Fruit fly (Drosophila melanogaster): Measurements from ENCODE around the gene CG10154.
A peak's percentile ranks its signal among the peaks of the same experiment; 100 is the strongest.

CG10154 gene

DNA sequence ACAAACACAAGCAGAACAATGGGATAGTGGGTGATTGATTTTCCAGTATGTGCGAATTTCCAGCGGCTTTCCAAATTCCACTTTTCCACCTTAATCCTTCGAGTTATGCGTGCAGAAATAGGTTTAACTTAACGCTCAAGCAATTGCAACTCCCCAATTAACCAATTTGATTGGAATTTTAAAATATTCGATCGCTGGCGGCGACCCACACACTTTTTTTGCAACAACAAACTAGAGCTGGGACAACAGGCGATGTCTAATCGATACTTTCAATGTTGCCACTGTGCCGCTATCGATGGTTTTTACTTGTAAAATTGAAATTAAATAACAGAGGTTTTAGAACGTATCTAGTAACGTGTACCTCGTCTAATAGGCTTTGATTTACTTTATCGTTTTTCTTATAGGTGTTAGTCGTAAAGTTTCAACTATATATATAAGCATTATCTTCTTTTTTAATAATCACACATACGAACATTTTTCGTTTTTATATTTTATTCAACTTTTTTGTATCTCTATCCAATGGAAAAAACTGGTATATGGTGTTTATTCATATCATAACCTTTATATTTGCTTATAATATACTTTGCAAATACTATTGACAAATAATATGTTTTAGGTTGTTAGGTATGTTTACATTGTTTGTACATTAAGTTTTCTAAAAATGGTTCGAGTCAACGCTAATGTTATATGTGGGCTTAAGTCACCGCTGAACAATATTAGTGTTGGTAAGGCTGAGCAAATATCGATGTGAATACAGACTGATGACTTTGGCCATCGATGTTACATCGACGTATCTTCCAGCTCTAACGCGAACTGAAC, 49.3 kb upstream of the CG10154 start, which contains the start of the genes Abp1 and Tgi (continued):
- TF ChIP-seq Bdp1 (GFP tag; optimal IDR thresholded peaks at IDR 0.05) (no peak), CG11093 (GFP tag; IDR thresholded peaks at IDR 0.05) (no peak), CG33557 (GFP tag; optimal IDR thresholded peaks at IDR 0.05) (no peak), CG2678 (tag; optimal IDR thresholded peaks at IDR 0.05) (no peak), CG9215 (GFP tag; IDR thresholded peaks at IDR 0.05) (peak; percentile 51; the same call in 1 of the 2 replicates), crp (GFP tag; optimal IDR thresholded peaks at IDR 0.05) (no peak), cato (GFP tag; optimal IDR thresholded peaks at IDR 0.05; ENCODE audit: borderline replicate concordance) (no peak), Ets65A (GFP tag) (peak; percentile 86), PHDP (tag; optimal IDR thresholded peaks at IDR 0.05) (peak; percentile 53), tup (GFP tag; optimal IDR thresholded peaks at IDR 0.05) (no peak), H2.0 (GFP tag; IDR thresholded peaks at IDR 0.05) (no peak), ken (GFP tag; IDR thresholded peaks at IDR 0.05) (peak; percentile 73; the same call in 2 of the 3 replicates), gcm (GFP tag; optimal IDR thresholded peaks at IDR 0.05) (no peak), croc (GFP tag; conservative IDR thresholded peaks at IDR 0.05) (no peak), CG1603 (tag; optimal IDR thresholded peaks at IDR 0.05) (peak; percentile 75), dmrt99B (tag; optimal IDR thresholded peaks at IDR 0.05) (no peak), eve (GFP tag; optimal IDR thresholded peaks at IDR 0.05) (no peak), Sry-β (GFP tag; optimal IDR thresholded peaks at IDR 0.05) (no peak), Fer2 (tag; optimal IDR thresholded peaks at IDR 0.05) (no peak), bowl (GFP tag; IDR thresholded peaks at IDR 0.05) (no peak), Oaz (GFP tag; IDR thresholded peaks at IDR 0.05) (no peak), CG14860 (GFP tag; IDR thresholded peaks at IDR 0.05; ENCODE audit: partially characterized antibody) (peak; percentile 60), CG31224 (GFP tag; IDR thresholded peaks at IDR 0.05) (no peak), CG7372 (GFP tag; IDR thresholded peaks at IDR 0.05) (no peak), CG17802 (tag; optimal IDR thresholded peaks at IDR 0.05) (no peak), NC2α (GFP tag; optimal IDR thresholded peaks at IDR 0.05) (no peak), btn (GFP tag; optimal IDR thresholded peaks at IDR 0.05) (no peak), lbe (GFP tag; optimal IDR thresholded peaks at IDR 0.05) (peak; percentile 14), Pdp1 (GFP tag; optimal IDR thresholded peaks at IDR 0.05) (peak in 1 of 2 experiments; percentile 61), Atf-2 (GFP tag; optimal IDR thresholded peaks at IDR 0.05) (no peak), Atf3 (GFP tag; optimal IDR thresholded peaks at IDR 0.05) (no peak), luna (GFP tag; optimal IDR thresholded peaks at IDR 0.05) (no peak), salm (tag; optimal IDR thresholded peaks at IDR 0.05) (no peak), CG3726 (GFP tag; IDR thresholded peaks at IDR 0.05) (no peak), CG11696 (GFP tag; IDR thresholded peaks at IDR 0.05) (no peak), Dek (tag; optimal IDR thresholded peaks at IDR 0.05) (peak; percentile 7), gcm2 (GFP tag; optimal IDR thresholded peaks at IDR 0.05) (no peak), CG3847 (GFP tag; IDR thresholded peaks at IDR 0.05) (peak; percentile 67), mld (GFP tag; IDR thresholded peaks at IDR 0.05; ENCODE audit: partially characterized antibody) (peak; percentile 63; the same call in 2 of the 3 replicates), sob (GFP tag; IDR thresholded peaks at IDR 0.05) (peak; percentile 68), Sin3A (optimal IDR thresholded peaks at IDR 0.05) (no peak), bsh (GFP tag; optimal IDR thresholded peaks at IDR 0.05) (no peak), D19B (GFP tag; optimal IDR thresholded peaks at IDR 0.05) (no peak), phol (tag; optimal IDR thresholded peaks at IDR 0.05) (peak; percentile 19), CG4360 (GFP tag; IDR thresholded peaks at IDR 0.05) (peak; percentile 75), CG4730 (GFP tag; IDR thresholded peaks at IDR 0.05) (no peak), gem (tag; optimal IDR thresholded peaks at IDR 0.05) (peak; percentile 47), esg (GFP tag; conservative IDR thresholded peaks at IDR 0.05) (no peak), CG10979 (tag; optimal IDR thresholded peaks at IDR 0.05) (no peak)
